Fruit fly (Drosophila melanogaster) whole organism, embryonic: ENCODE measurements around the gene Lsd-1.

ENCODE experiments used
- Bdp1 ChIP-seq: fragments of 200-800 bp; sonication (Bioruptor generic); optimal IDR thresholded peaks from 3 replicates; lab custom pipeline; 2016; ENCODE audit warnings: missing biosample characterization, missing genetic modification characterization
- CG1024 ChIP-seq: fragments of 200-800 bp; sonication (Bioruptor generic); IDR thresholded peaks from 2 replicates; pipeline ENCODE4 v1.3.6; 2022; ENCODE audit warnings: missing biosample characterization, missing genetic modification characterization
- CG12071 ChIP-seq: fragments of 200-800 bp; sonication (Bioruptor generic); optimal IDR thresholded peaks from 3 replicates; lab custom pipeline; 2018; ENCODE audit warnings: missing biosample characterization, mild to moderate bottlenecking, missing genetic modification characterization
- CG14014 ChIP-seq: fragments of 200-800 bp; sonication (Bioruptor generic); IDR thresholded peaks from 2 replicates; pipeline ENCODE4 v1.3.6; 2022; ENCODE audit warnings: missing biosample characterization, missing genetic modification characterization
- CG14965 ChIP-seq: fragments of 200-800 bp; sonication (Bioruptor generic); optimal IDR thresholded peaks from 2 replicates; lab custom pipeline; 2016; ENCODE audit warnings: missing biosample characterization, missing genetic modification characterization, borderline replicate concordance
- CG15011 ChIP-seq: fragments of 200-800 bp; sonication (Bioruptor generic); optimal IDR thresholded peaks from 3 replicates; lab custom pipeline; 2018; ENCODE audit warnings: missing biosample characterization, mild to moderate bottlenecking, missing genetic modification characterization
- CG17186 ChIP-seq: fragments of 200-800 bp; sonication (Bioruptor generic); optimal IDR thresholded peaks from 3 replicates; lab custom pipeline; 2017; ENCODE audit warnings: missing biosample characterization, missing genetic modification reagents, missing genetic modification characterization
- CG17361 ChIP-seq: fragments of 200-800 bp; sonication (Bioruptor generic); IDR thresholded peaks from 3 replicates; pipeline ENCODE4 v1.3.6; 2022; ENCODE audit warnings: missing biosample characterization, missing genetic modification characterization
- CG17568 ChIP-seq: fragments of 200-800 bp; sonication (Bioruptor generic); optimal IDR thresholded peaks from 2 replicates; lab custom pipeline; 2018; ENCODE audit warnings: missing biosample characterization, mild to moderate bottlenecking, missing genetic modification characterization, moderate library complexity
- CG3281 ChIP-seq: fragments of 200-800 bp; sonication (Bioruptor generic); optimal IDR thresholded peaks from 3 replicates; lab custom pipeline; 2017; ENCODE audit warnings: missing biosample characterization, mild to moderate bottlenecking, missing genetic modification characterization
- CG4328 ChIP-seq: fragments of 200-800 bp; sonication (Bioruptor generic); optimal IDR thresholded peaks from 3 replicates; lab custom pipeline; 2017; ENCODE audit warnings: missing biosample characterization, missing genetic modification reagents, missing genetic modification characterization
- CG5245 ChIP-seq: fragments of 200-800 bp; sonication (Bioruptor generic); optimal IDR thresholded peaks from 3 replicates; lab custom pipeline; 2016; ENCODE audit warnings: missing biosample characterization, missing genetic modification characterization
- CG5953 ChIP-seq: fragments of 200-800 bp; sonication (Bioruptor generic); IDR thresholded peaks from 2 replicates; pipeline ENCODE4 v1.3.6; 2022; ENCODE audit warnings: missing biosample characterization, missing genetic modification characterization
- CG6654 ChIP-seq: fragments of 200-800 bp; sonication (Bioruptor generic); optimal IDR thresholded peaks from 2 replicates; lab custom pipeline; 2017; ENCODE audit warnings: missing biosample characterization, mild to moderate bottlenecking, missing genetic modification characterization
- CG7963 ChIP-seq: fragments of 200-800 bp; sonication (Bioruptor generic); IDR thresholded peaks from 3 replicates; pipeline ENCODE4 v1.3.6; 2022; ENCODE audit warnings: missing biosample characterization, missing genetic modification characterization; ENCODE audit not compliant: partially characterized antibody
- CG8388 ChIP-seq: fragments of 200-800 bp; sonication (Bioruptor generic); optimal IDR thresholded peaks from 2 replicates; lab custom pipeline; 2019; ENCODE audit warnings: missing biosample characterization, mild to moderate bottlenecking, missing genetic modification characterization, moderate library complexity
- CG9609 ChIP-seq: fragments of 200-800 bp; sonication (Bioruptor generic); optimal IDR thresholded peaks from 3 replicates; lab custom pipeline; 2016; ENCODE audit warnings: missing biosample characterization, missing genetic modification characterization
- CG9817 ChIP-seq: fragments of 200-800 bp; sonication (Bioruptor generic); optimal IDR thresholded peaks from 2 replicates; lab custom pipeline; 2018; ENCODE audit warnings: missing biosample characterization, mild to moderate bottlenecking, missing genetic modification characterization, moderate library complexity
- CoRest ChIP-seq: fragments of 200-800 bp; sonication (Bioruptor generic); optimal IDR thresholded peaks from 3 replicates; lab custom pipeline; 2018; ENCODE audit warnings: missing biosample characterization, mild to moderate bottlenecking, missing genetic modification characterization, moderate library complexity
- Ets65A ChIP-seq: fragments of 200-800 bp; sonication (Bioruptor generic); peaks from one replicate; lab custom pipeline; 2016; ENCODE audit warnings: missing biosample characterization, missing genetic modification characterization
- GATAe ChIP-seq: fragments of 200-800 bp; sonication (Bioruptor generic); conservative IDR thresholded peaks from 2 replicates; pipeline ENCODE4 v1.3.6; 2022; ENCODE audit warnings: missing biosample characterization, missing genetic modification characterization
- HLH3B ChIP-seq: fragments of 200-800 bp; sonication (Bioruptor generic); IDR thresholded peaks from 2 replicates; pipeline ENCODE4 v1.3.6; 2022; ENCODE audit warnings: missing biosample characterization, missing genetic modification characterization
- HLHmδ ChIP-seq: fragments of 200-800 bp; sonication (Bioruptor generic); optimal IDR thresholded peaks from 2 replicates; lab custom pipeline; 2018; ENCODE audit warnings: missing biosample characterization, mild to moderate bottlenecking, missing genetic modification characterization, moderate library complexity
- MESR4 ChIP-seq: fragments of 200-800 bp; sonication (Bioruptor generic); optimal IDR thresholded peaks from 2 replicates; lab custom pipeline; 2018; ENCODE audit warnings: missing biosample characterization, mild to moderate bottlenecking, missing genetic modification characterization, moderate library complexity
- Pdp1 ChIP-seq, 2 experiments: fragments of 200-800 bp; sonication (Bioruptor generic); optimal IDR thresholded peaks; 3 replicates each; lab custom pipeline; 2016; ENCODE audit warnings: missing biosample characterization in 2 of 2, missing genetic modification characterization in 2 of 2, mild to moderate bottlenecking in 1 of 2, moderate library complexity in 1 of 2
- Rx ChIP-seq: fragments of 200-800 bp; sonication (Bioruptor generic); IDR thresholded peaks from 2 replicates; pipeline ENCODE4 v1.3.6; 2022; ENCODE audit warnings: missing biosample characterization, missing genetic modification characterization
- Spps ChIP-seq: fragments of 200-800 bp; sonication (Bioruptor generic); optimal IDR thresholded peaks from 2 replicates; lab custom pipeline; 2018; ENCODE audit warnings: missing biosample characterization, mild to moderate bottlenecking, missing genetic modification characterization
- al ChIP-seq: fragments of 200-800 bp; sonication (Bioruptor generic); IDR thresholded peaks from 2 replicates; pipeline ENCODE4 v1.3.6; 2022; ENCODE audit warnings: missing biosample characterization, missing genetic modification characterization
- ato ChIP-seq: fragments of 200-800 bp; sonication (Bioruptor generic); IDR thresholded peaks from 2 replicates; pipeline ENCODE4 v1.3.6; 2022; ENCODE audit warnings: missing biosample characterization, missing genetic modification characterization; ENCODE audit not compliant: partially characterized antibody
- bowl ChIP-seq: fragments of 200-800 bp; sonication (Bioruptor generic); IDR thresholded peaks from 2 replicates; pipeline ENCODE4 v1.3.6; 2022; ENCODE audit warnings: missing biosample characterization, missing genetic modification characterization
- cato ChIP-seq: fragments of 200-800 bp; sonication (Bioruptor generic); optimal IDR thresholded peaks from 2 replicates; lab custom pipeline; 2016; ENCODE audit warnings: missing biosample characterization, missing genetic modification characterization, borderline replicate concordance
- croc ChIP-seq: fragments of 200-800 bp; sonication (Bioruptor generic); conservative IDR thresholded peaks from 3 replicates; pipeline ENCODE4 v1.3.6; 2022; ENCODE audit warnings: missing biosample characterization, missing genetic modification characterization
- da ChIP-seq: fragments of 200-800 bp; sonication (Bioruptor generic); optimal IDR thresholded peaks from 2 replicates; lab custom pipeline; 2016; ENCODE audit warnings: missing biosample characterization, missing genetic modification characterization
- dan ChIP-seq: fragments of 200-800 bp; sonication (Bioruptor generic); IDR thresholded peaks from 2 replicates; pipeline ENCODE4 v1.3.6; 2022; ENCODE audit warnings: missing biosample characterization, missing genetic modification characterization
- esg ChIP-seq: fragments of 200-800 bp; sonication (Bioruptor generic); conservative IDR thresholded peaks from 2 replicates; pipeline ENCODE4 v1.3.6; 2022; ENCODE audit warnings: missing biosample characterization, missing genetic modification characterization
- ftz-f1 ChIP-seq: fragments of 200-800 bp; sonication (Bioruptor generic); optimal IDR thresholded peaks from 2 replicates; lab custom pipeline; 2016; ENCODE audit warnings: missing biosample characterization, missing genetic modification characterization
- h ChIP-seq: fragments of >200 bp; optimal IDR thresholded peaks from 2 replicates; lab custom pipeline; 2017
- ind ChIP-seq: fragments of 200-800 bp; sonication (Bioruptor generic); optimal IDR thresholded peaks from 3 replicates; lab custom pipeline; 2016; ENCODE audit warnings: missing biosample characterization, missing genetic modification characterization
- insv ChIP-seq, 2 experiments: fragments of 200-800 bp; sonication (Bioruptor generic); optimal IDR thresholded peaks; 3 replicates each; lab custom pipeline; 2016 to 2018; ENCODE audit warnings: missing biosample characterization in 2 of 2, missing genetic modification characterization in 2 of 2
- kay ChIP-seq: fragments of 200-800 bp; sonication (Bioruptor generic); optimal IDR thresholded peaks from 2 replicates; lab custom pipeline; 2016; ENCODE audit warnings: missing biosample characterization, missing genetic modification characterization
- mam ChIP-seq: fragments of 200-800 bp; sonication (Bioruptor generic); optimal IDR thresholded peaks from 3 replicates; lab custom pipeline; 2016; ENCODE audit warnings: missing biosample characterization, missing genetic modification characterization
- nerfin-2 ChIP-seq: fragments of 200-800 bp; sonication (Bioruptor generic); IDR thresholded peaks from 2 replicates; pipeline ENCODE4 v1.3.6; 2022; ENCODE audit warnings: missing biosample characterization, missing genetic modification characterization; ENCODE audit not compliant: partially characterized antibody
- pzg ChIP-seq: fragments of 200-800 bp; sonication (Bioruptor generic); optimal IDR thresholded peaks from 3 replicates; lab custom pipeline; 2018; ENCODE audit warnings: missing biosample characterization, mild to moderate bottlenecking, missing genetic modification characterization, moderate library complexity
- sens-2 ChIP-seq: fragments of 200-800 bp; sonication (Bioruptor generic); IDR thresholded peaks from 2 replicates; pipeline ENCODE4 v1.3.6; 2022; ENCODE audit warnings: missing biosample characterization, missing genetic modification characterization
- shn ChIP-seq: fragments of 200-800 bp; sonication (Bioruptor generic); optimal IDR thresholded peaks from 3 replicates; lab custom pipeline; 2016; ENCODE audit warnings: missing biosample characterization, missing genetic modification characterization
- sim ChIP-seq: fragments of 200-800 bp; sonication (Bioruptor generic); IDR thresholded peaks from 2 replicates; pipeline ENCODE4 v1.3.6; 2022; ENCODE audit warnings: missing biosample characterization, missing genetic modification characterization
- sqz ChIP-seq: fragments of 200-800 bp; sonication (Bioruptor generic); optimal IDR thresholded peaks from 3 replicates; lab custom pipeline; 2018; ENCODE audit warnings: missing biosample characterization, mild to moderate bottlenecking, missing genetic modification characterization
- tgo ChIP-seq: fragments of 200-800 bp; sonication (Bioruptor generic); IDR thresholded peaks from 3 replicates; pipeline ENCODE4 v1.3.6; 2022; ENCODE audit warnings: missing biosample characterization, missing genetic modification characterization
- twi ChIP-seq: fragments of 200-800 bp; optimal IDR thresholded peaks from 2 replicates; lab custom pipeline; 2019; ENCODE audit warnings: missing biosample characterization, mild to moderate bottlenecking, missing genetic modification characterization, moderate library complexity
- usp ChIP-seq: fragments of >200 bp; optimal IDR thresholded peaks from 2 replicates; lab custom pipeline; 2017; ENCODE audit warnings: missing biosample characterization, missing genetic modification characterization
- zen ChIP-seq: fragments of 200-800 bp; sonication (Bioruptor generic); optimal IDR thresholded peaks from 3 replicates; lab custom pipeline; 2018; ENCODE audit warnings: missing biosample characterization, mild to moderate bottlenecking, missing genetic modification characterization, moderate library complexity

Gene Lsd-1

DNA sequence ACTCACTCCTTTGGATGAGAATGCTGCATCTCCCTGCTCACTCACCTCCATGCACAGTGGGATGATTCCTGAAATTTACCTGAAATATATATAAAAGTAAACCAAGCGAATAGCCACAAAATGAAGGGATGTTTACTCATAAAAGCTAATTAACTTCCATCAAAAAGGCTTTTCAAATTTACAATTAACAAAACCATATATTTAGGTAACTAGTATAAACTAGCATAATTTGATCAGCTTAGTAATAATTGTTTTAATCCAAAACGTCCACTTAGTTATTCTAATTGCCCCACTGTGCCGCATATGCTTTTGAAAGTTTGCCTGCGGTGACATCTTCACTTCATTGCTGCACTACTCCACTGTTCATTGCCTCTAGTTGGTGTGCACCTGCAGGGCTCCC lies 20.3 kb downstream of the Lsd-1 start (continued):
- TF ChIP-seq CG4328 (GFP tag; lab: Kevin White, UChicago) (peak; percentile 35), usp (GFP tag; lab: Kevin White, UChicago) (no peak), Ets65A (GFP tag; lab: Kevin White, UChicago) (peak; percentile 95), Pdp1 (GFP tag; optimal IDR thresholded peaks at IDR 0.05; lab: Kevin White, UChicago) (peak; percentile 9 to 70), mam (GFP tag; lab: Kevin White, UChicago) (no peak), GATAe (GFP tag; lab: Robert Waterston, UW) (no peak), zen (peak; percentile 60), nerfin-2 (no peak), MESR4 (GFP tag; lab: Kevin White, UChicago) (no peak), h (lab: Kevin White, UChicago) (no peak), HLH3B (GFP tag; lab: Robert Waterston, UW) (peak; percentile 66), ftz-f1 (no peak), CG12071 (peak; percentile 41), CG14965 (GFP tag; lab: Kevin White, UChicago) (no peak), Rx (no peak), al (GFP tag; lab: Robert Waterston, UW) (no peak), CG9609 (GFP tag; lab: Kevin White, UChicago) (peak; percentile 36), sim (GFP tag; lab: Robert Waterston, UW) (peak; percentile 68), CG17186 (GFP tag; lab: Kevin White, UChicago) (peak; percentile 30), CG17568 (GFP tag; lab: Kevin White, UChicago) (peak; percentile 43), CG8388 (GFP tag; lab: Kevin White, UChicago) (peak; percentile 85), pzg (GFP tag; lab: Kevin White, UChicago) (no peak), shn (GFP tag; lab: Kevin White, UChicago) (peak; percentile 60), CG5245 (GFP tag; lab: Kevin White, UChicago) (peak; percentile 41), esg (GFP tag; lab: Robert Waterston, UW) (peak; percentile 53), ind (GFP tag; lab: Kevin White, UChicago) (peak; percentile 66), ato (no peak), kay (GFP tag; lab: Kevin White, UChicago) (no peak), Bdp1 (GFP tag; lab: Kevin White, UChicago) (no peak), CG14014 (peak; percentile 36; the same call in 1 of the 2 replicates), HLHmδ (GFP tag; lab: Kevin White, UChicago) (no peak), CG5953 (GFP tag; lab: Robert Waterston, UW) (0 out of 2 replicates have a peak, but pooled peaks have one; percentile 21), croc (GFP tag; lab: Robert Waterston, UW) (peak; percentile 72), cato (peak; percentile 65), CG3281 (GFP tag; lab: Kevin White, UChicago) (peak; percentile 42), sqz (GFP tag; lab: Kevin White, UChicago) (peak; percentile 20), CG15011 (peak; percentile 51), insv (GFP tag; optimal IDR thresholded peaks at IDR 0.05; lab: Kevin White, UChicago) (no peak), CoRest (tag; lab: Kevin White, UChicago) (peak; percentile 82), CG1024 (GFP tag; lab: Robert Waterston, UW) (peak; percentile 3; the same call in 1 of the 2 replicates), twi (tag; lab: Kevin White, UChicago) (peak; percentile 74), tgo (GFP tag; lab: Robert Waterston, UW) (peak; percentile 34; the same call in 2 of the 3 replicates), CG17361 (peak; percentile 92), CG6654 (GFP tag; lab: Kevin White, UChicago) (peak; percentile 75), dan (GFP tag; lab: Robert Waterston, UW) (no peak), Spps (tag; lab: Kevin White, UChicago) (peak; percentile 83), bowl (GFP tag; lab: Robert Waterston, UW) (no peak), sens-2 (0 out of 2 replicates have a peak, but pooled peaks have one; percentile 23), da (GFP tag; lab: Kevin White, UChicago) (peak; percentile 15), CG7963 (GFP tag; lab: Robert Waterston, UW) (no peak), CG9817 (tag; lab: Kevin White, UChicago) (peak; percentile 55)
